Fruit fly (Drosophila melanogaster) whole organism, embryonic: ENCODE measurements around the gene eIF2Bepsilon.
A peak's percentile ranks its signal among the peaks of the same experiment; 100 is the strongest.

Experiments used
- Ada2b ChIP-seq: fragments of 200-800 bp; sonication (Bioruptor generic); IDR thresholded peaks from 2 replicates; pipeline ENCODE4 v1.3.6; 2022; ENCODE audit warnings: missing biosample characterization, missing genetic modification characterization
- BtbVII ChIP-seq: fragments of 200-800 bp; sonication (Bioruptor generic); optimal IDR thresholded peaks from 3 replicates; lab custom pipeline; 2017; ENCODE audit warnings: missing biosample characterization, mild to moderate bottlenecking, missing genetic modification characterization
- Bteb2 ChIP-seq: fragments of 200-800 bp; sonication (Bioruptor generic); optimal IDR thresholded peaks from 2 replicates; lab custom pipeline; 2016; ENCODE audit warnings: missing biosample characterization, missing genetic modification characterization
- CG10565 ChIP-seq: fragments of 200-800 bp; sonication (Bioruptor generic); optimal IDR thresholded peaks from 3 replicates; lab custom pipeline; 2016; ENCODE audit warnings: missing biosample characterization, mild to moderate bottlenecking, missing genetic modification characterization
- CG11695 ChIP-seq: fragments of 200-800 bp; sonication (Bioruptor generic); IDR thresholded peaks from 3 replicates; pipeline ENCODE4 v1.3.6; 2022; ENCODE audit warnings: missing biosample characterization, missing genetic modification characterization
- CG12769 ChIP-seq: fragments of 200-800 bp; sonication (Bioruptor generic); optimal IDR thresholded peaks from 2 replicates; lab custom pipeline; 2019; ENCODE audit warnings: missing biosample characterization, mild to moderate bottlenecking, missing genetic modification characterization, moderate library complexity
- CG17568 ChIP-seq: fragments of 200-800 bp; sonication (Bioruptor generic); optimal IDR thresholded peaks from 2 replicates; lab custom pipeline; 2018; ENCODE audit warnings: missing biosample characterization, mild to moderate bottlenecking, missing genetic modification characterization, moderate library complexity
- CG18011 ChIP-seq: fragments of 200-800 bp; sonication (Bioruptor generic); optimal IDR thresholded peaks from 2 replicates; lab custom pipeline; 2017; ENCODE audit warnings: missing biosample characterization, missing genetic modification characterization, mild to moderate bottlenecking, moderate library complexity, missing genotype
- CG33213 ChIP-seq: fragments of 200-800 bp; sonication (Bioruptor generic); optimal IDR thresholded peaks from 3 replicates; lab custom pipeline; 2016; ENCODE audit warnings: missing biosample characterization, missing genetic modification characterization
- CG4707 ChIP-seq: fragments of 200-800 bp; sonication (Bioruptor generic); optimal IDR thresholded peaks from 2 replicates; lab custom pipeline; 2018; ENCODE audit warnings: missing biosample characterization, mild to moderate bottlenecking, missing genetic modification characterization, moderate library complexity
- CG5245 ChIP-seq: fragments of 200-800 bp; sonication (Bioruptor generic); optimal IDR thresholded peaks from 3 replicates; lab custom pipeline; 2016; ENCODE audit warnings: missing biosample characterization, missing genetic modification characterization
- CG6175 ChIP-seq: fragments of 200-800 bp; sonication (Bioruptor generic); IDR thresholded peaks from 3 replicates; pipeline ENCODE4 v1.3.6; 2022; ENCODE audit warnings: missing biosample characterization, missing genetic modification characterization
- CG6254 ChIP-seq: fragments of 200-800 bp; sonication (Bioruptor generic); optimal IDR thresholded peaks from 3 replicates; lab custom pipeline; 2017; ENCODE audit warnings: mild to moderate bottlenecking, missing biosample characterization, missing genetic modification reagents, missing genetic modification characterization
- CG7556 ChIP-seq: fragments of 200-800 bp; sonication (Bioruptor generic); optimal IDR thresholded peaks from 2 replicates; lab custom pipeline; 2017; ENCODE audit warnings: missing biosample characterization, mild to moderate bottlenecking, missing genetic modification characterization
- CG7745 ChIP-seq: fragments of 200-800 bp; sonication (Bioruptor generic); optimal IDR thresholded peaks from 2 replicates; lab custom pipeline; 2018; ENCODE audit warnings: missing biosample characterization, mild to moderate bottlenecking, missing genetic modification characterization, moderate library complexity
- CG8478 ChIP-seq: fragments of >200 bp; optimal IDR thresholded peaks from 2 replicates; lab custom pipeline; 2018
- CG9817 ChIP-seq: fragments of 200-800 bp; sonication (Bioruptor generic); optimal IDR thresholded peaks from 2 replicates; lab custom pipeline; 2018; ENCODE audit warnings: missing biosample characterization, mild to moderate bottlenecking, missing genetic modification characterization, moderate library complexity
- Deaf1 ChIP-seq: fragments of 200-800 bp; optimal IDR thresholded peaks from 3 replicates; lab custom pipeline; 2019; ENCODE audit warnings: missing biosample characterization, mild to moderate bottlenecking, missing genetic modification characterization, moderate library complexity
- E2f2 ChIP-seq: fragments of 200-800 bp; sonication (Bioruptor generic); IDR thresholded peaks from 2 replicates; pipeline ENCODE4 v1.3.6; 2022; ENCODE audit warnings: missing biosample characterization, missing genetic modification characterization
- Fer2 ChIP-seq: fragments of 200-800 bp; sonication (Bioruptor generic); optimal IDR thresholded peaks from 2 replicates; lab custom pipeline; 2018; ENCODE audit warnings: missing biosample characterization, mild to moderate bottlenecking, missing genetic modification characterization, moderate library complexity
- Gsc ChIP-seq: fragments of 200-800 bp; sonication (Bioruptor generic); IDR thresholded peaks from 2 replicates; pipeline ENCODE4 v1.3.6; 2022; ENCODE audit warnings: missing biosample characterization, missing genetic modification characterization
- Hey ChIP-seq: fragments of 200-800 bp; sonication (Bioruptor generic); optimal IDR thresholded peaks from 3 replicates; lab custom pipeline; 2018; ENCODE audit warnings: missing biosample characterization, mild to moderate bottlenecking, missing genetic modification characterization
- HmgZ ChIP-seq: fragments of 200-800 bp; sonication (Bioruptor generic); optimal IDR thresholded peaks from 2 replicates; lab custom pipeline; 2018; ENCODE audit warnings: missing biosample characterization, mild to moderate bottlenecking, missing genetic modification characterization
- Hr51 ChIP-seq, 2 experiments: fragments of 200-800 bp; sonication (Bioruptor generic); optimal IDR thresholded peaks; 2 replicates in 1 of 2; 3 replicates in 1 of 2; lab custom pipeline; 2016 to 2018; ENCODE audit warnings: missing biosample characterization in 2 of 2, missing genetic modification characterization in 2 of 2, mild to moderate bottlenecking in 1 of 2, moderate library complexity in 1 of 2
- Hsf ChIP-seq: fragments of 200-800 bp; sonication (Bioruptor generic); optimal IDR thresholded peaks from 3 replicates; lab custom pipeline; 2016; ENCODE audit warnings: missing biosample characterization, missing genetic modification characterization
- Lim3 ChIP-seq: fragments of 200-800 bp; sonication (Bioruptor generic); IDR thresholded peaks from 2 replicates; pipeline ENCODE4 v1.3.6; 2022; ENCODE audit warnings: missing biosample characterization, missing genetic modification characterization
- Nf-YC ChIP-seq: fragments of 200-800 bp; optimal IDR thresholded peaks from 3 replicates; lab custom pipeline; 2019; ENCODE audit warnings: missing biosample characterization, mild to moderate bottlenecking, missing genetic modification characterization, moderate library complexity
- Poxn ChIP-seq: fragments of 200-800 bp; sonication (Bioruptor generic); IDR thresholded peaks from 2 replicates; pipeline ENCODE4 v1.3.6; 2022; ENCODE audit warnings: missing biosample characterization, missing genetic modification characterization
- Ravus ChIP-seq: fragments of 200-800 bp; sonication (Bioruptor generic); IDR thresholded peaks from 2 replicates; pipeline ENCODE4 v1.3.6; 2022; ENCODE audit warnings: missing biosample characterization, missing genetic modification characterization
- Trl ChIP-seq, 3 experiments: fragments of >200 bp in 2 of 3; fragments of 200-800 bp in 1 of 3; sonication (Bioruptor generic) in 1 of 3; optimal IDR thresholded peaks; 2 replicates in 1 of 3; 3 replicates in 2 of 3; lab custom pipeline; 2016 to 2017; ENCODE audit warnings: missing biosample characterization in 1 of 3, missing genetic modification characterization in 1 of 3
- ara ChIP-seq: fragments of 200-800 bp; sonication (Bioruptor generic); IDR thresholded peaks from 2 replicates; pipeline ENCODE4 v1.3.6; 2022; ENCODE audit warnings: missing biosample characterization, missing genetic modification characterization
- ase ChIP-seq: fragments of 200-800 bp; sonication (Bioruptor generic); IDR thresholded peaks from 3 replicates; pipeline ENCODE4 v1.3.6; 2022; ENCODE audit warnings: missing biosample characterization, missing genetic modification characterization
- en ChIP-seq: fragments of 200-800 bp; sonication (Bioruptor generic); optimal IDR thresholded peaks from 2 replicates; lab custom pipeline; 2016; ENCODE audit warnings: missing biosample characterization, missing genetic modification characterization
- eve ChIP-seq, 2 experiments: fragments of >200 bp; optimal IDR thresholded peaks; 2 replicates each; lab custom pipeline; 2017; ENCODE audit warnings: missing biosample characterization in 2 of 2, missing genetic modification characterization in 2 of 2
- fd3F ChIP-seq: fragments of 200-800 bp; sonication (Bioruptor generic); optimal IDR thresholded peaks from 2 replicates; lab custom pipeline; 2018; ENCODE audit warnings: missing biosample characterization, mild to moderate bottlenecking, missing genetic modification characterization, moderate library complexity
- grau ChIP-seq: fragments of 200-800 bp; optimal IDR thresholded peaks from 3 replicates; lab custom pipeline; 2019; ENCODE audit warnings: missing biosample characterization, mild to moderate bottlenecking, missing genetic modification characterization, moderate library complexity
- hb ChIP-seq: fragments of 200-800 bp; sonication (Bioruptor generic); IDR thresholded peaks from 3 replicates; pipeline ENCODE4 v1.3.6; 2022; ENCODE audit warnings: missing biosample characterization, missing genetic modification characterization; ENCODE audit not compliant: partially characterized antibody
- her ChIP-seq: fragments of 200-800 bp; sonication (Bioruptor generic); optimal IDR thresholded peaks from 2 replicates; lab custom pipeline; 2016; ENCODE audit warnings: missing biosample characterization, missing genetic modification characterization
- kay ChIP-seq: fragments of 200-800 bp; sonication (Bioruptor generic); optimal IDR thresholded peaks from 2 replicates; lab custom pipeline; 2016; ENCODE audit warnings: missing biosample characterization, missing genetic modification characterization
- lola ChIP-seq, 3 experiments: fragments of >200 bp in 2 of 3; fragments of 200-800 bp in 1 of 3; sonication (Bioruptor generic) in 1 of 3; optimal IDR thresholded peaks; 2 replicates each; lab custom pipeline; 2017 to 2019; ENCODE audit warnings: missing biosample characterization in 3 of 3, missing genetic modification characterization in 3 of 3, mild to moderate bottlenecking in 1 of 3, moderate library complexity in 1 of 3
- lov ChIP-seq, 2 experiments: fragments of 200-800 bp in 1 of 2; fragments of >200 bp in 1 of 2; sonication (Bioruptor generic) in 1 of 2; IDR thresholded peaks in 1 of 2; optimal IDR thresholded peaks in 1 of 2; 2 replicates in 1 of 2; 3 replicates in 1 of 2; pipeline versions ENCODE4 v1.3.6 to Lab custom; 2017 to 2022; ENCODE audit warnings: missing biosample characterization in 1 of 2, missing genetic modification characterization in 1 of 2
- org-1 ChIP-seq: fragments of 200-800 bp; sonication (Bioruptor generic); optimal IDR thresholded peaks from 2 replicates; lab custom pipeline; 2017; ENCODE audit warnings: missing biosample characterization, missing genetic modification characterization
- pum ChIP-seq: fragments of 200-800 bp; sonication (Bioruptor generic); optimal IDR thresholded peaks from 2 replicates; lab custom pipeline; 2016; ENCODE audit warnings: missing biosample characterization, missing genetic modification characterization
- seq ChIP-seq: fragments of 200-800 bp; sonication (Bioruptor generic); IDR thresholded peaks from 2 replicates; pipeline ENCODE4 v1.3.6; 2022; ENCODE audit warnings: missing biosample characterization, missing genetic modification characterization
- sna ChIP-seq: fragments of 200-800 bp; sonication (Bioruptor generic); IDR thresholded peaks from 2 replicates; pipeline ENCODE4 v1.3.6; 2022; ENCODE audit warnings: missing biosample characterization, missing genetic modification characterization; ENCODE audit not compliant: partially characterized antibody
- tgo ChIP-seq: fragments of 200-800 bp; sonication (Bioruptor generic); IDR thresholded peaks from 3 replicates; pipeline ENCODE4 v1.3.6; 2022; ENCODE audit warnings: missing biosample characterization, missing genetic modification characterization
- toy ChIP-seq: fragments of 200-800 bp; sonication (Bioruptor generic); IDR thresholded peaks from 2 replicates; pipeline ENCODE4 v1.3.6; 2022; ENCODE audit warnings: missing biosample characterization, missing genetic modification characterization
- trem ChIP-seq: fragments of 200-800 bp; optimal IDR thresholded peaks from 3 replicates; lab custom pipeline; 2019; ENCODE audit warnings: missing biosample characterization, mild to moderate bottlenecking, missing genetic modification characterization, moderate library complexity
- unpg ChIP-seq: fragments of 200-800 bp; sonication (Bioruptor generic); optimal IDR thresholded peaks from 3 replicates; lab custom pipeline; 2018; ENCODE audit warnings: missing biosample characterization, mild to moderate bottlenecking, missing genetic modification characterization, moderate library complexity

Gene eIF2Bepsilon

DNA sequence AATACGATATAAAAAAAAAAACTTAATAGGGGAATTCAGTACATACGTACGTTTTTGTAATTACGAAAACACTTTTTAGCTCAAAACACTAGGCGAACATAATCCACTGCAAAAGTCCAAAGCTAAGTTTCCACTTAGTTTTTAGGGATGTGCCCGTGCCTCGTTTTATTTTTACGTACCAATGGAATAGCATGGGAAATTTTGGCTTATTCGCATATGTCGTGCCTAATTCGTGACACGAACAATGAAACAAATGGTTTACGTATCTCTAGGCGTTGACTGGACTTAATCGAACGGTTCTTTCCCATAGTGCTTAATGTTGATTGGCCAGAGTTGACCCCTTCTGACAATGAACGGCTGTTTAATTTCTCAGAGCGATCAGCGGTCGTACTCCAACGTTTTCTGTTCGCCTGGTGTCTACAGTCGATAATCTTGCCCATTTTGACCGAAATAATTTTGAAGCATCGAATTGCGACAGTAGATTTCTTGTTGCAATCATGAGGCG lies 43.0 kb downstream of the eIF2Bepsilon start, which contains the start of gene CG14818 (continued):
- TF ChIP-seq CG8478: no peak
- TF ChIP-seq sna (GFP tag; lab: Robert Waterston, UW): peak; percentile 86
- peak; percentile 58; the same call in 2 of the 3 replicates for TF ChIP-seq tgo (GFP tag; lab: Robert Waterston, UW)
- TF ChIP-seq hb: peak; percentile 66
- no peak for TF ChIP-seq Trl (optimal IDR thresholded peaks at IDR 0.05; lab: Kevin White, UChicago)
- peak; percentile 69 for TF ChIP-seq Trl (GFP tag; optimal IDR thresholded peaks at IDR 0.05; lab: Kevin White, UChicago)
- no peak for TF ChIP-seq en (GFP tag; lab: Kevin White, UChicago)
- TF ChIP-seq her (GFP tag; lab: Kevin White, UChicago): peak; percentile 36
- 0 out of 3 replicates have a peak, but pooled peaks have one; percentile 25 for TF ChIP-seq ase (GFP tag; lab: Robert Waterston, UW)
- TF ChIP-seq CG17568 (GFP tag; lab: Kevin White, UChicago): no peak
- TF ChIP-seq Gsc (GFP tag; lab: Robert Waterston, UW): no peak
- no peak for TF ChIP-seq Lim3
- TF ChIP-seq CG33213 (GFP tag; lab: Kevin White, UChicago): peak; percentile 70
- TF ChIP-seq CG6175 (GFP tag; lab: Robert Waterston, UW): no peak
- peak; percentile 41 to 45 for TF ChIP-seq Hr51 (GFP tag; optimal IDR thresholded peaks at IDR 0.05; lab: Kevin White, UChicago)
- TF ChIP-seq CG9817 (tag; lab: Kevin White, UChicago): peak; percentile 78
- peak; percentile 60 for TF ChIP-seq HmgZ (tag; lab: Kevin White, UChicago)
- peak; percentile 29 for TF ChIP-seq E2f2
- TF ChIP-seq Fer2 (tag; lab: Kevin White, UChicago): peak; percentile 45
- peak; percentile 25 for TF ChIP-seq BtbVII
- TF ChIP-seq Ada2b: peak; percentile 60
- TF ChIP-seq unpg (GFP tag; lab: Kevin White, UChicago): peak; percentile 60
- TF ChIP-seq Poxn: no peak
- TF ChIP-seq Ravus (GFP tag; lab: Robert Waterston, UW): no peak; the same call in 1 of the 2 replicates
- no peak for TF ChIP-seq CG6254 (GFP tag; lab: Kevin White, UChicago)
- TF ChIP-seq CG10565 (GFP tag; lab: Kevin White, UChicago): no peak
- TF ChIP-seq seq (GFP tag; lab: Robert Waterston, UW): no peak
- TF ChIP-seq CG4707 (GFP tag; lab: Kevin White, UChicago): peak; percentile 30
- no peak for TF ChIP-seq trem (tag; lab: Kevin White, UChicago)
- peak; percentile 51 for TF ChIP-seq grau (tag; lab: Kevin White, UChicago)
- peak; percentile 23 for TF ChIP-seq CG5245 (GFP tag; lab: Kevin White, UChicago)
- peak; percentile 22 for TF ChIP-seq Bteb2 (GFP tag; lab: Kevin White, UChicago)
- 0 out of 3 replicates have a peak, but pooled peaks have one; percentile 40 for TF ChIP-seq CG11695 (GFP tag; lab: Robert Waterston, UW)
- TF ChIP-seq toy (GFP tag; lab: Robert Waterston, UW): no peak
- TF ChIP-seq fd3F (GFP tag; lab: Kevin White, UChicago): peak; percentile 48
- TF ChIP-seq ara (GFP tag; lab: Robert Waterston, UW): peak; percentile 29; the same call in 1 of the 2 replicates
- TF ChIP-seq CG7745: no peak
- TF ChIP-seq lola (GFP tag; optimal IDR thresholded peaks at IDR 0.05; lab: Kevin White, UChicago): peak in 1 of 3 experiments; percentile 46
- TF ChIP-seq Hsf (GFP tag; lab: Kevin White, UChicago): peak; percentile 49
- peak; percentile 72 for TF ChIP-seq pum (GFP tag; lab: Kevin White, UChicago)
- TF ChIP-seq eve (GFP tag; optimal IDR thresholded peaks at IDR 0.05; lab: Kevin White, UChicago): peak in 1 of 2 experiments; percentile 13
- no peak for TF ChIP-seq Hey (tag; lab: Kevin White, UChicago)
- peak; percentile 15 for TF ChIP-seq CG7556 (GFP tag; lab: Kevin White, UChicago)
- no peak for TF ChIP-seq CG18011 (GFP tag; lab: Kevin White, UChicago)
- no peak for TF ChIP-seq org-1 (GFP tag; lab: Kevin White, UChicago)
- peak; percentile 90 for TF ChIP-seq Nf-YC
- no peak for TF ChIP-seq CG12769 (tag; lab: Kevin White, UChicago)
- no peak for TF ChIP-seq kay (GFP tag; lab: Kevin White, UChicago)
- no peak for TF ChIP-seq lov (optimal IDR thresholded peaks at IDR 0.05; lab: Kevin White, UChicago)
- no peak for TF ChIP-seq lov (GFP tag; IDR thresholded peaks at IDR 0.05; lab: Robert Waterston, UW)
- TF ChIP-seq Deaf1: no peak
